ENCODE assay signal across 1 worm cellular context in genomic region chrX:4959440-4959839, ce11.
TF ChIP-seq lines count a peak whose summit lies in the region.

No protein-coding gene starts in this region.

TF ChIP-seq in whole organism, L1 larva, 84 proteins besides CTCF, POLR2A, EP300 and RAD21 (continued from another document):
- no peak for TF ChIP-seq efl-1 (optimal IDR thresholded peaks at IDR 0.05; lab: Kevin White, UChicago)
- TF ChIP-seq efl-1 (GFP tag; optimal IDR thresholded peaks at IDR 0.05 in 1 of 2; lab: Kevin White, UChicago) = peak in 1 of 2 experiments; percentile 68
- no peak for TF ChIP-seq C04F5.9 (tag; optimal IDR thresholded peaks at IDR 0.05; lab: Kevin White, UChicago)
- no peak for TF ChIP-seq lin-39 (tag; optimal IDR thresholded peaks at IDR 0.05; lab: Kevin White, UChicago)
- TF ChIP-seq aly-2 (tag; optimal IDR thresholded peaks at IDR 0.05; lab: Kevin White, UChicago) = no peak
- no peak for TF ChIP-seq fkh-8 (tag; optimal IDR thresholded peaks at IDR 0.05; lab: Kevin White, UChicago)
- no peak for TF ChIP-seq ztf-11 (tag; optimal IDR thresholded peaks at IDR 0.05; lab: Kevin White, UChicago)
- TF ChIP-seq hpl-2 (GFP tag; optimal IDR thresholded peaks at IDR 0.05; lab: Kevin White, UChicago) = no peak
- TF ChIP-seq dsc-1 (tag; optimal IDR thresholded peaks at IDR 0.05; lab: Kevin White, UChicago) = peak; percentile 36
- TF ChIP-seq egl-13 (tag; optimal IDR thresholded peaks at IDR 0.05; lab: Kevin White, UChicago) = no peak
- TF ChIP-seq C16A3.4 (tag; optimal IDR thresholded peaks at IDR 0.05; lab: Kevin White, UChicago) = no peak
- TF ChIP-seq lsy-2 (tag; optimal IDR thresholded peaks at IDR 0.05; lab: Kevin White, UChicago) = no peak
- TF ChIP-seq lin-13 (GFP tag; optimal IDR thresholded peaks at IDR 0.05; lab: Kevin White, UChicago) = no peak
- no peak for TF ChIP-seq nhr-77 (tag; optimal IDR thresholded peaks at IDR 0.05; lab: Kevin White, UChicago)
- no peak for TF ChIP-seq pqm-1 (tag; optimal IDR thresholded peaks at IDR 0.05; lab: Kevin White, UChicago)
- TF ChIP-seq ztf-4 (tag; optimal IDR thresholded peaks at IDR 0.05; lab: Kevin White, UChicago) = no peak
- TF ChIP-seq nhr-85 (tag; lab: Kevin White, UChicago) = no peak
- no peak for TF ChIP-seq nhr-28 (tag; optimal IDR thresholded peaks at IDR 0.05; lab: Kevin White, UChicago)
- peak; percentile 67 for TF ChIP-seq lin-14 (GFP tag; optimal IDR thresholded peaks at IDR 0.05; lab: Kevin White, UChicago)
- TF ChIP-seq pag-3 (tag; optimal IDR thresholded peaks at IDR 0.05; lab: Kevin White, UChicago; ENCODE audit: borderline replicate concordance, insufficient read depth) = no peak
- no peak for TF ChIP-seq ceh-88 (GFP tag; IDR thresholded peaks at IDR 0.05; lab: Robert Waterston, UW)
